Worm (Caenorhabditis elegans): ENCODE measurements around the gene C24H11.5.

The C24H11.5 gene

DNA sequence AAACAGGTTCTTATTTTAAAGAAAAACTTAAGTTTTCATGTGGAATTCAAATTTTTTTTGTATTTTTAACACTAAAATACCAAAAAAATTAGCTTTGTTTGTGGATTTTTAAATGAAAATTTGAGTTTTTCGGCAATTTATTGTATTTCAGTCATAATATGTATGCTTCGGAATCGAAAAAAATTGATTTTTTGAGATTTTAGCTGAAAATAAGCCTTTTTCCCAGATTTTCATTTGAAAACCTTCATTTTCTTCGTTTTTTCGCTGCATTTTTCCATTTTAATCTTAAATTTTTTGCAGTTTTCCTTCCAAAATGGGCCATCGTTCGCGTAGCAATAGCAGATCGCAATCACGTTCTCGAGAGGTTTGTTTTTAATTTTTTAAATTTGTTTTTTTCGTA lies 46.1 kb downstream of the C24H11.5 start, which contains the start of gene rsp-8:
rsp-8 (plus strand) TSS at position 301 of the 400 bp plus-strand sequence.
- no peak for TF ChIP-seq ztf-23 (GFP tag; IDR thresholded peaks at IDR 0.05)
- TF ChIP-seq cog-1 (tag; optimal IDR thresholded peaks at IDR 0.05) = no peak
- TF ChIP-seq tab-1 (GFP tag; IDR thresholded peaks at IDR 0.05) = no peak
- no peak for TF ChIP-seq med-1 (GFP tag; optimal IDR thresholded peaks at IDR 0.05; ENCODE audit: insufficient read depth)
- no peak for TF ChIP-seq ztf-29 (GFP tag; IDR thresholded peaks at IDR 0.05)
- no peak for TF ChIP-seq ref-1 (GFP tag; conservative IDR thresholded peaks at IDR 0.05)
- TF ChIP-seq T22C8.4 (GFP tag; IDR thresholded peaks at IDR 0.05) = no peak
- no peak for TF ChIP-seq klf-2 (GFP tag; conservative IDR thresholded peaks at IDR 0.05)
- TF ChIP-seq flt-1 (GFP tag; IDR thresholded peaks at IDR 0.05) = no peak

DNA sequence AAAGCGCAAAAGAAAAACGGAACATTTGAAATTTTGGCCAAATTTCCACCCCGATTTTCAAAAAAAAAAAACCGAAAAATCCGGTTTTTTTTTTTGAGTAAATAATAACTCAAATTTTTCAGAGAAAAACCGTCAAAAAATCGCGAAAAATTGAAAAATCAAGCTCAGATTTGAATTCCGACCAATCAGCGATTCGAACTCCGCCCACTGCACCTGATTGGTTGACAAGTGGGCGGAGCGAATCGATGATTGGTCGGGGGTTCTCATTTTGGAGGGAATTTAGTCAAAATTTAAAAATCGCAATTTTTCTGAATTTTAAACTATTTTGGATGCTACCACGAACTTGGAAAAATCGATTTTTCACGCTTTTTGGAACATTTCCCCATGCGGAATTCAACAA lies 49.0 kb downstream of the C24H11.5 start:
- TF ChIP-seq ref-1 (GFP tag; conservative IDR thresholded peaks at IDR 0.05) = no peak
- TF ChIP-seq T22C8.4 (GFP tag; IDR thresholded peaks at IDR 0.05) = no peak
- TF ChIP-seq tab-1 (GFP tag; IDR thresholded peaks at IDR 0.05) = no peak
- no peak for TF ChIP-seq klf-2 (GFP tag; conservative IDR thresholded peaks at IDR 0.05)
- no peak for TF ChIP-seq ztf-29 (GFP tag; IDR thresholded peaks at IDR 0.05)
- TF ChIP-seq flt-1 (GFP tag; IDR thresholded peaks at IDR 0.05) = no peak
- no peak for TF ChIP-seq med-1 (GFP tag; optimal IDR thresholded peaks at IDR 0.05; ENCODE audit: insufficient read depth)
- no peak for TF ChIP-seq cog-1 (tag; optimal IDR thresholded peaks at IDR 0.05)
- TF ChIP-seq ztf-23 (GFP tag; IDR thresholded peaks at IDR 0.05) = no peak

DNA sequence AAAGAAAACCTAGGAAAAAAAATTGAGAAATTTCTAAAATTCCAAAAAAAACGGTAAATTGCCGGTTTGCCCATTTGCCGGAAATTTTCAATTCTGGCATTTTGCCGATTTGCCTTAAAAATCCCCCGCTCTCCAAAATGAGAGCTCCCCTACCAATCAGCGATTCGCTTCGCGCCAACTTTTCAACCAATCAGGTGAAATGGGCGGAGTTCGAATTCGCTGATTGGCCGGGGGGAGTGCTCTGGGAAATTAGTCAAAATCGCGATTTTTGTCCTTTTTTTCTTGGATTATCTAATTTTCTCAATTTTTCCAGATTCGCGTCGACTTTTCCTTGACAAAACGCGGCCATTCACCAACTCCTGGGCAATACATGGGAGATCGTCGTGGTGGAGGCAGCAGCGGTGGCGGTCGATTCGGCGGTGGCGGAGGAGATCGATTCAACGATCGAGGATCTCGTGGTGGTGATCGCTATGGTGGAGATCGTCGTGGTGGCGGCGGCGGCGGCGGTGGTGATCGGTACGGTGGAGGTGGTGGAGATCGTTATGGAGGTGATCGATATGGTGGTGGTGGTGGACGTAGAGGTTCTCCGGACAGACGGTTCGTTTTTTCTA lies 49.7 kb downstream of the C24H11.5 start:
- TF ChIP-seq ztf-23 (GFP tag; IDR thresholded peaks at IDR 0.05) (peak; percentile 16; the same call in 1 of the 2 replicates), med-1 (GFP tag; optimal IDR thresholded peaks at IDR 0.05; ENCODE audit: insufficient read depth) (no peak)
